Worm (Caenorhabditis elegans): Measurements from ENCODE around the gene F22E5.20.
"Not testable (repeated sequence)": the region's sequence is repeated elsewhere in the genome, so short reads cannot be mapped to it uniquely, and the experiment has no call there.

F22E5.20 gene

ce11 chrII:2700229-2700628, 26.8 kb upstream of the F22E5.20 start, which contains the start of gene sri-61:
sri-61 (minus strand) TSS chrII:2700329.
- TF ChIP-seq aly-1 (tag; optimal IDR thresholded peaks at IDR 0.05) = no peak
- no peak for TF ChIP-seq B0310.2 (tag; optimal IDR thresholded peaks at IDR 0.05)
- TF ChIP-seq hmbx-1 (tag; optimal IDR thresholded peaks at IDR 0.05) = no peak
- no peak for TF ChIP-seq hnd-1 (tag; optimal IDR thresholded peaks at IDR 0.05)
- no peak for TF ChIP-seq flt-1 (GFP tag; IDR thresholded peaks at IDR 0.05)
- no peak for TF ChIP-seq pes-1 (GFP tag; IDR thresholded peaks at IDR 0.05)
- TF ChIP-seq tbx-37 (GFP tag; conservative IDR thresholded peaks at IDR 0.05) = no peak
- no peak for TF ChIP-seq hmg-4 (GFP tag; optimal IDR thresholded peaks at IDR 0.05)
- TF ChIP-seq ceh-36 (tag; optimal IDR thresholded peaks at IDR 0.05) = no peak
- TF ChIP-seq tbx-11 (GFP tag; IDR thresholded peaks at IDR 0.05) = no peak
- no peak for TF ChIP-seq sea-1 (GFP tag; conservative IDR thresholded peaks at IDR 0.05)
- TF ChIP-seq tra-4 (tag; optimal IDR thresholded peaks at IDR 0.05) = no peak
- no peak for TF ChIP-seq ets-7 (tag; optimal IDR thresholded peaks at IDR 0.05)
- no peak for TF ChIP-seq scrt-1 (GFP tag; IDR thresholded peaks at IDR 0.05)
- no peak for TF ChIP-seq ama-1 (optimal IDR thresholded peaks at IDR 0.05)

- no peak for TF ChIP-seq hmbx-1 (tag; optimal IDR thresholded peaks at IDR 0.05)
- no peak for TF ChIP-seq hnd-1 (tag; optimal IDR thresholded peaks at IDR 0.05)
- no peak for TF ChIP-seq pes-1 (GFP tag; IDR thresholded peaks at IDR 0.05)
- TF ChIP-seq ceh-13 (GFP tag; optimal IDR thresholded peaks at IDR 0.05) = no peak
- no peak for TF ChIP-seq sea-1 (GFP tag; conservative IDR thresholded peaks at IDR 0.05)
- no peak for TF ChIP-seq tbx-11 (GFP tag; IDR thresholded peaks at IDR 0.05)
- TF ChIP-seq flt-1 (GFP tag; IDR thresholded peaks at IDR 0.05) = no peak
- TF ChIP-seq tra-4 (tag; optimal IDR thresholded peaks at IDR 0.05) = no peak
- no peak for TF ChIP-seq tbx-37 (GFP tag; conservative IDR thresholded peaks at IDR 0.05)
- no peak for TF ChIP-seq aly-1 (tag; optimal IDR thresholded peaks at IDR 0.05)
- no peak for TF ChIP-seq ama-1 (optimal IDR thresholded peaks at IDR 0.05)
- TF ChIP-seq ets-7 (tag; optimal IDR thresholded peaks at IDR 0.05) = no peak
- TF ChIP-seq ceh-36 (tag; optimal IDR thresholded peaks at IDR 0.05) = no peak
- no peak for TF ChIP-seq scrt-1 (GFP tag; IDR thresholded peaks at IDR 0.05)
- TF ChIP-seq B0310.2 (tag; optimal IDR thresholded peaks at IDR 0.05) = no peak
- no peak for TF ChIP-seq hmg-4 (GFP tag; optimal IDR thresholded peaks at IDR 0.05)
- TF ChIP-seq F13C5.2 (tag; optimal IDR thresholded peaks at IDR 0.05) = no peak
Observed at ce11 chrII:2698378-2698777, 24.9 kb upstream of the F22E5.20 start, which contains the start of gene sri-62. sri-62 (minus strand) TSS chrII:2698478.

DNA sequence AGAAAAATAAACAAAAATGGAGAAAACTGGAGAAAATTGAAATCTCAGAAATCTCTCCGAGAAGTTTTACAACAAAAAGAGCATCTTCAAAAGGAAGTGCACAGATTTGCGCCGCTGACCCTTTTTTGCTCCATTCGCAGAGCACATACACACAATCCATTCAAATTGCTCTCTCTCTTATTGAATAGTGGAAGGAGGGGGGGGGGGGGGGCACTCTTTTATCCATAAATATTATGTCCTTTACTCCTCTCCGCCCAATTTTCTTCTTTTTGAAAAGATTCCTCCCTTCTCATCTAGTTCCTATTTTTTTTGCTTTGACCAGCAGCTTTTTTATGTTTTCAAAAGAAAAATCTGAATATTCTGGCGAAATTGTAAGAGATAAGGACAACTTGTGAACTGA, 21.6 kb upstream of the F22E5.20 start:
- no peak for TF ChIP-seq ets-7 (tag; optimal IDR thresholded peaks at IDR 0.05)
- no peak for TF ChIP-seq tbx-11 (GFP tag; IDR thresholded peaks at IDR 0.05)
- no peak for TF ChIP-seq tra-4 (tag; optimal IDR thresholded peaks at IDR 0.05)

DNA sequence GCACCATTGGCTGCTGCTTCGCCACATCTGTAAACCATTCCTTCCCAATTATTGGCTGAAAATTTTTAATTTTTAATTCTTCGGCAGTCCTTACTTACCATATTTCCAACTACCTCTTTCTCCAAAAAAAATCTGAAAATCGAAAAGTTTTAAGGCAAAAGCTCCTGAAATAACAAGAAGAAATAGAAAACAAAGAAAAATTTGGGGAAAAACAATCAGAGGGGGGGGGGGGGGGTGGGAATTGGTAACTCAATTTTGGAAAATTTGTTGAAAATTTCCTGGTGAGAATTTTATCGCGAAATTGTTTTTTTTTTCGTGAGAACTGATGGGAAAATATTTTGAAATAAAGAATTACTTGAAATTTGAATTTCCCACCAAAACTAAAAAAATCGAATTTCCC, 19.0 kb upstream of the F22E5.20 start, which contains the start of gene set-11:
Gene set-11, minus strand, starts transcription at position 101 of the 400 bp plus-strand sequence.
- TF ChIP-seq tbx-11 (GFP tag; IDR thresholded peaks at IDR 0.05) (no peak), hmbx-1 (tag; optimal IDR thresholded peaks at IDR 0.05) (no peak), flt-1 (GFP tag; IDR thresholded peaks at IDR 0.05) (no peak), tbx-37 (GFP tag; conservative IDR thresholded peaks at IDR 0.05) (no peak), aly-1 (tag; optimal IDR thresholded peaks at IDR 0.05) (no peak), tra-4 (tag; optimal IDR thresholded peaks at IDR 0.05) (no peak), F13C5.2 (tag; optimal IDR thresholded peaks at IDR 0.05) (no peak), ama-1 (optimal IDR thresholded peaks at IDR 0.05) (no peak), scrt-1 (GFP tag; IDR thresholded peaks at IDR 0.05) (no peak), ceh-13 (GFP tag; optimal IDR thresholded peaks at IDR 0.05) (no peak), B0310.2 (tag; optimal IDR thresholded peaks at IDR 0.05) (no peak), pes-1 (GFP tag; IDR thresholded peaks at IDR 0.05) (no peak)

DNA sequence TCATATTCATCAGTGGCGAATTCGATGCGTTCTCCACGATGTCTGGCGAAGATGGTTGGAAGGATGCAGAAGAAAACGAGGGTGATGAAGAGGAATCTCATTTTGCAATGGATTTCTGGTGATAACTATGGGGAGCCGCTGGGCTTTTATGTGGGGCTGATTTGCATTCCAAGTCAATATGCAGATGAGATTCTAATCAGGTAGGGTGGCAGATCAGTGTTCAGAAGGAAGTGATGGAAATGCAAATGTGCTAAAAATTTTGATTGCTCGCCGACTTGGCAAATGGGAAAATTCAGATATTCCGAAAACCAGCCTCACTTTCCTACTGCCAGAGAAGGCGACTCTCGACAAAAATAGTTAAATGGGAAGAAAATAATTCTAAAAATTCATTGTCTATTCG, 16.6 kb upstream of the F22E5.20 start, which contains the start of gene nspf-3:
Gene nspf-3, minus strand, starts transcription at position 101 of the 400 bp plus-strand sequence.
- TF ChIP-seq sea-1 (GFP tag; conservative IDR thresholded peaks at IDR 0.05) (no peak), aly-1 (tag; optimal IDR thresholded peaks at IDR 0.05) (no peak), ceh-36 (tag; optimal IDR thresholded peaks at IDR 0.05) (no peak), tbx-11 (GFP tag; IDR thresholded peaks at IDR 0.05) (no peak), scrt-1 (GFP tag; IDR thresholded peaks at IDR 0.05) (no peak), ceh-13 (GFP tag; optimal IDR thresholded peaks at IDR 0.05) (no peak), hnd-1 (tag; optimal IDR thresholded peaks at IDR 0.05) (no peak), B0310.2 (tag; optimal IDR thresholded peaks at IDR 0.05) (no peak), pes-1 (GFP tag; IDR thresholded peaks at IDR 0.05) (no peak), flt-1 (GFP tag; IDR thresholded peaks at IDR 0.05) (no peak), ama-1 (optimal IDR thresholded peaks at IDR 0.05) (no peak)

- TF ChIP-seq tra-4 (tag; optimal IDR thresholded peaks at IDR 0.05); sea-1 (GFP tag; conservative IDR thresholded peaks at IDR 0.05); tbx-37 (GFP tag; conservative IDR thresholded peaks at IDR 0.05): not testable (repeated sequence)
Observed at ce11 chrII:2688616-2689015, 15.2 kb upstream of the F22E5.20 start, which contains the start of gene nspf-2. nspf-2 (plus strand) TSS chrII:2688916.

DNA sequence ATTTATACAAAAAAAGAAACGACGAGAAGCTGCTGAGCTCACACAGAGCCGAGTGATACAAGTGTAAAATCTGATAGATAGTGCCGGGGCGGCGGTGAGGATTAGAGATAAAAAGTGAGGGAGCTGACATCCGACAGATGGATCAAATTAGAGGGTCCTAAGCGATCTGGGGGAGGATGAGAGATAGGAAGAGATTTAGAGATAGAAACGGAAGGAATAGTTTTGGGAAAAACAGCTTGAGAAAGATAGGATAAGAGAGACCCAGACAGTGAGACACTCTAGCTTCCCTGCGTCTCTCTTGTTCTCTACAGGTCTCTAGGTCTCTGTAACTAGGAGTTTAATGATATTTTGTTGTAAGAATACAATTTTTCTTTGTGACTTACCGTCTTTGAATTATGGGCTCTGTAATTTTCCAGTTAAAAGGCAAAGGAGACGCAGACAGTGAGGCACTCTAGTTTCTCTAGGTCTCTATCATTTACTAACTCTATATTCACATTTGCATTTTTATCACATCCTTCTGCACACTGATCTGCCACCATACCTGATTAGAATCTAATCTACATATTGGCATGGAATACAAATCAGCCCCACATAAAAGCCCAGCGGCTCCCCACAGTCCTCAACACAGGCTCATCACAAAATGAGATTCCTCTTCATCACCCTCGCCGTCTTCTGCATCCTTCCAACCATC, 13.7 kb upstream of the F22E5.20 start, which contains the start of the genes sup-9 and nspf-1:
Gene sup-9, minus strand, starts transcription at position 43 of the 691 bp plus-strand sequence.
Gene nspf-1, plus strand, starts transcription at position 641 of the 691 bp plus-strand sequence.
- TF ChIP-seq tbx-11 (GFP tag; IDR thresholded peaks at IDR 0.05) = no peak
- no peak for TF ChIP-seq aly-1 (tag; optimal IDR thresholded peaks at IDR 0.05)
- TF ChIP-seq pes-1 (GFP tag; IDR thresholded peaks at IDR 0.05) = no peak
- no peak for TF ChIP-seq hmg-4 (GFP tag; optimal IDR thresholded peaks at IDR 0.05)
- no peak for TF ChIP-seq ceh-36 (tag; optimal IDR thresholded peaks at IDR 0.05)
- TF ChIP-seq ama-1 (optimal IDR thresholded peaks at IDR 0.05) = no peak
- no peak for TF ChIP-seq ets-7 (tag; optimal IDR thresholded peaks at IDR 0.05)
- TF ChIP-seq B0310.2 (tag; optimal IDR thresholded peaks at IDR 0.05) = no peak
- no peak for TF ChIP-seq flt-1 (GFP tag; IDR thresholded peaks at IDR 0.05)

All from whole organism, early embryonic.